Worm (Caenorhabditis elegans) whole organism, L1 larva: ENCODE measurements around the gene lec-5.

Experiments used
- C04F5.9 ChIP-seq: sonication (generic microtip); optimal IDR thresholded peaks from 2 replicates; lab custom pipeline; 2016; ENCODE audit warnings: missing genetic modification characterization, missing compliant biosample characterization
- aly-2 ChIP-seq: fragments of 150-350 bp; optimal IDR thresholded peaks from 2 replicates; lab custom pipeline; 2014; ENCODE audit warnings: missing biosample characterization, missing genetic modification characterization
- ceh-8 ChIP-seq: fragments of 200-800 bp; sonication (Bioruptor generic); optimal IDR thresholded peaks from 2 replicates; lab custom pipeline; 2018; ENCODE audit warnings: mild to moderate bottlenecking, missing genetic modification characterization, moderate library complexity, missing compliant biosample characterization
- ces-1 ChIP-seq: fragments of 150-350 bp; optimal IDR thresholded peaks from 2 replicates; lab custom pipeline; 2014; ENCODE audit warnings: missing biosample characterization, missing genetic modification reagents, missing genetic modification characterization
- efl-1 ChIP-seq, 4 experiments: fragments of 150-350 bp; optimal IDR thresholded peaks in 3 of 4; peaks in 1 of 4; 1 replicate in 1 of 4; 2 replicates in 3 of 4; lab custom pipeline; 2014; ENCODE audit warnings: missing biosample characterization in 2 of 4, missing genetic modification characterization in 2 of 4, missing genetic modification reagents in 2 of 4
- efl-3 ChIP-seq: fragments of 200-800 bp; sonication (Bioruptor generic); optimal IDR thresholded peaks from 2 replicates; lab custom pipeline; 2018; ENCODE audit warnings: mild to moderate bottlenecking, missing genetic modification characterization, missing compliant biosample characterization
- fkh-4 ChIP-seq: sonication (generic microtip); optimal IDR thresholded peaks from 2 replicates; lab custom pipeline; 2016; ENCODE audit warnings: missing compliant biosample characterization, missing genetic modification characterization, borderline replicate concordance
- hlh-4 ChIP-seq: sonication (generic microtip); optimal IDR thresholded peaks from 2 replicates; lab custom pipeline; 2016; ENCODE audit warnings: mild to moderate bottlenecking, missing genetic modification characterization, missing compliant biosample characterization
- hpl-2 ChIP-seq: fragments of 150-350 bp; optimal IDR thresholded peaks from 2 replicates; lab custom pipeline; 2014; ENCODE audit warnings: missing biosample characterization, missing genetic modification reagents, missing genetic modification characterization
- irx-1 ChIP-seq: sonication (generic microtip); optimal IDR thresholded peaks from 2 replicates; lab custom pipeline; 2016; ENCODE audit warnings: missing genetic modification characterization, missing compliant biosample characterization
- lin-14 ChIP-seq: fragments of 200-800 bp; sonication (Bioruptor generic); optimal IDR thresholded peaks from 2 replicates; lab custom pipeline; 2018; ENCODE audit warnings: mild to moderate bottlenecking, missing genetic modification characterization, moderate library complexity, missing compliant biosample characterization
- lsy-2 ChIP-seq, 2 experiments: fragments of 150-350 bp; optimal IDR thresholded peaks; 2 replicates each; lab custom pipeline; 2014; ENCODE audit warnings: missing biosample characterization in 2 of 2, missing genetic modification characterization in 2 of 2
- nhr-20 ChIP-seq: sonication (generic microtip); optimal IDR thresholded peaks from 2 replicates; lab custom pipeline; 2016; ENCODE audit warnings: mild to moderate bottlenecking, missing genetic modification characterization, missing compliant biosample characterization
- nhr-28 ChIP-seq: fragments of 150-350 bp; optimal IDR thresholded peaks from 2 replicates; lab custom pipeline; 2014; ENCODE audit warnings: missing biosample characterization, missing genetic modification characterization
- nhr-47 ChIP-seq: sonication (generic microtip); optimal IDR thresholded peaks from 2 replicates; lab custom pipeline; 2016; ENCODE audit warnings: mild to moderate bottlenecking, missing genetic modification characterization, moderate library complexity, missing compliant biosample characterization
- nhr-71 ChIP-seq: sonication (generic microtip); optimal IDR thresholded peaks from 2 replicates; lab custom pipeline; 2016; ENCODE audit warnings: mild to moderate bottlenecking, missing genetic modification characterization, moderate library complexity, missing compliant biosample characterization
- nhr-84 ChIP-seq: sonication (generic microtip); optimal IDR thresholded peaks from 2 replicates; lab custom pipeline; 2017; ENCODE audit warnings: missing biosample characterization, missing genetic modification characterization
- nhr-90 ChIP-seq: sonication (generic microtip); optimal IDR thresholded peaks from 2 replicates; lab custom pipeline; 2016; ENCODE audit warnings: mild to moderate bottlenecking, missing genetic modification characterization, missing compliant biosample characterization; ENCODE audit not compliant: poor library complexity
- pag-3 ChIP-seq: sonication (generic microtip); optimal IDR thresholded peaks from 2 replicates; lab custom pipeline; 2017; ENCODE audit warnings: missing genetic modification characterization, mild to moderate bottlenecking, missing compliant biosample characterization, antibody characterized with exemption, borderline replicate concordance; ENCODE audit not compliant: insufficient read depth
- pax-3 ChIP-seq: fragments of 200-800 bp; sonication (Bioruptor generic); optimal IDR thresholded peaks from 2 replicates; lab custom pipeline; 2018; ENCODE audit warnings: mild to moderate bottlenecking, missing genetic modification characterization, moderate library complexity, missing compliant biosample characterization
- rnt-1 ChIP-seq: sonication (generic microtip); optimal IDR thresholded peaks from 2 replicates; lab custom pipeline; 2016; ENCODE audit warnings: mild to moderate bottlenecking, missing genetic modification characterization, moderate library complexity, missing compliant biosample characterization
- snu-23 ChIP-seq: sonication (generic microtip); optimal IDR thresholded peaks from 2 replicates; lab custom pipeline; 2016; ENCODE audit warnings: missing genetic modification characterization, missing compliant biosample characterization
- sptf-1 ChIP-seq: fragments of 150-350 bp; optimal IDR thresholded peaks from 2 replicates; lab custom pipeline; 2014; ENCODE audit warnings: missing biosample characterization, missing genetic modification characterization
- swsn-7 ChIP-seq: sonication (generic microtip); optimal IDR thresholded peaks from 2 replicates; lab custom pipeline; 2016; ENCODE audit warnings: missing genetic modification characterization, missing compliant biosample characterization
- unc-130 ChIP-seq: fragments of 150-350 bp; optimal IDR thresholded peaks from 2 replicates; lab custom pipeline; 2017; ENCODE audit warnings: missing biosample characterization, missing genetic modification characterization, inconsistent platforms
- unc-86 ChIP-seq: sonication (generic microtip); optimal IDR thresholded peaks from 2 replicates; lab custom pipeline; 2016; ENCODE audit warnings: missing genetic modification characterization, missing compliant biosample characterization
- xbp-1 ChIP-seq: sonication (generic microtip); optimal IDR thresholded peaks from 2 replicates; lab custom pipeline; 2016; ENCODE audit warnings: missing genetic modification characterization, missing compliant biosample characterization
- zip-4 ChIP-seq: fragments of 200-800 bp; sonication (Bioruptor generic); optimal IDR thresholded peaks from 2 replicates; lab custom pipeline; 2018; ENCODE audit warnings: mild to moderate bottlenecking, missing genetic modification characterization, moderate library complexity, missing compliant biosample characterization

Gene lec-5

DNA sequence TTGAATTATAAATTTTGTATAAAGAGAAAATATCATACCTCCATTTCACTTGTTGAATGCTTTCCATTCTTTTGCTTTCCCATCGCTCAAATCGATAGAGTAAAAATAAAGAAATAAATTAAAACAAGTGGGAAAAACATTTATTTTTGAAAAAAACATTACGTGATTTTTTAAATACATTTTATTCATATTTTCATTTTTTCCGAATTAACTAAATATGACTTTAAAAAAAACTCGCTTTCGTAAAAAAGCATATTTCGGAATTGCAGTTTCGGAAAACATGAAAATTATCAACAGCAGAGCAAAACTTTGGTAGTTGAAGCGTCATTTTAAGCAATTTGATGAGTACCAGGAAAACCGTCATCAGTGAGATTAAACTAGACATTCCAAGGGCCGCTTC is 41.4 kb downstream of the lec-5 start, which contains the start of gene K05F1.8:
Gene K05F1.8, minus strand, starts transcription at position 101 of the 400 bp plus-strand sequence.
- TF ChIP-seq efl-3 (no peak), lsy-2 (tag; optimal IDR thresholded peaks at IDR 0.05; lab: Kevin White, UChicago) (no peak), unc-86 (no peak), xbp-1 (tag; lab: Kevin White, UChicago) (no peak)

DNA sequence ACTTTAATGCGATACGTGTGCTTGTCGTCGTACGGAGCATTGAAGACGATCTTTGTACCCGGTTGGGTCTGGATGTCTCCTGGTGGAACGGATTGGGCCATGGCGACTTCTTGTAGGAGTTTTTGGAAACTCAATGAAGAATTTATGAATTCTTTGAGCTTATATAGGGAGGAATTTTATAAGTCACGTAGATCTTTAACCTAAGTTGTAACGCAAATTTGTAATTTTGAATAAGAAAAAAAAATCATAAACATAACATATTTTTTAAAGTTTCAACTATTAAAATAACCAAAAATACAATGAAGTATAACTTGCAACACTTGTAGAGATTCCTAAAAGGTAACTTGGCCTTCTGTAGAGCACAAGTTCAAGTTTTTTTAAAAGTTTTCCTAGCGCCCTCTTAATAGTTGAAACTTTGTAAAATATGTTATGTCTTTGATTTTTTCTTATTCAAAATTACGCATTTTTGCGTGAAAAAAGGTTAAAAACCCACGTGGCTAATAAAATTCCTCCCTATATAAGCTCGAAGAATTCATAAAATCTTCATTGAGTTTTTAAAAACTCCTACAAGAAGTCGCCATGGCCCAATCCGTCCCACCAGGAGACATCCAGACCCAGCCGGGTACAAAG is 43.4 kb downstream of the lec-5 start, which contains the start of the genes msp-63 and msp-142:
Gene msp-63, minus strand, starts transcription at position 101 of the 630 bp plus-strand sequence.
Gene msp-142, plus strand, starts transcription at position 580 of the 630 bp plus-strand sequence.
- TF ChIP-seq fkh-4: no peak
- TF ChIP-seq hpl-2 (GFP tag; lab: Kevin White, UChicago): no peak
- no peak for TF ChIP-seq zip-4 (GFP tag; lab: Kevin White, UChicago)
- TF ChIP-seq snu-23 (GFP tag; lab: Kevin White, UChicago): no peak
- TF ChIP-seq hlh-4 (tag; lab: Kevin White, UChicago): no peak
- no peak for TF ChIP-seq C04F5.9 (tag; lab: Kevin White, UChicago)
- TF ChIP-seq, all 84 proteins: peak for 0

- TF ChIP-seq swsn-7: no peak
- TF ChIP-seq nhr-47 (tag; lab: Kevin White, UChicago): no peak
- no peak for TF ChIP-seq nhr-84 (tag; lab: Kevin White, UChicago)
- no peak for TF ChIP-seq aly-2 (tag; lab: Kevin White, UChicago)
- no peak for TF ChIP-seq ces-1 (GFP tag; lab: Kevin White, UChicago)
- no peak for TF ChIP-seq fkh-4
- TF ChIP-seq nhr-90 (tag; lab: Kevin White, UChicago): no peak
- TF ChIP-seq unc-130 (tag; lab: Kevin White, UChicago): no peak
- no peak for TF ChIP-seq pax-3 (tag; lab: Kevin White, UChicago)
- TF ChIP-seq ceh-8 (GFP tag; lab: Kevin White, UChicago): no peak
These were observed 46.7 kb downstream of the lec-5 start, which contains the start of gene acdh-8 for ce11 chrII:5794195-5794594. Gene acdh-8, plus strand, starts transcription at chrII:5794495.

DNA sequence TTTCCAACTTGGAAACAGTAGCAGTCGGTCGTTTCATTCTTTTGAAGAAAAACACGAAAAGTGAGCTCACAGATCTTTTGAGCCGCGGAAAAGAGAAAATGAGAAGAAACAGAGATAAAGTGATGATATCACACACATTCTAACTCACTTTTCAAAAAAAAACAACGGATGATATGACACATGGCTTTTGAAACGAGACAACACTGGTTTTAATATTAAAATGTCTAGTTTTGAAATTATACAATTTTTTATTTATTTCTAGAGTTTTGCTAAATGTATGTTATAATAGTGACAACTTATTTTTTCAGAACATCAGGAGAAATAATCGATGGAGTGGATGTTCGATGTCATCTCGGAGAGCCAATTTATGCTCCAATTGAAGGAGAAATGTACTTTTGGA is 48.4 kb downstream of the lec-5 start, which contains the start of gene K05F1.14:
Gene K05F1.14, minus strand, starts transcription at position 101 of the 400 bp plus-strand sequence.
- no peak for TF ChIP-seq nhr-28 (tag; lab: Kevin White, UChicago)
- no peak for TF ChIP-seq unc-86
- no peak for TF ChIP-seq sptf-1 (tag; lab: Kevin White, UChicago)

DNA sequence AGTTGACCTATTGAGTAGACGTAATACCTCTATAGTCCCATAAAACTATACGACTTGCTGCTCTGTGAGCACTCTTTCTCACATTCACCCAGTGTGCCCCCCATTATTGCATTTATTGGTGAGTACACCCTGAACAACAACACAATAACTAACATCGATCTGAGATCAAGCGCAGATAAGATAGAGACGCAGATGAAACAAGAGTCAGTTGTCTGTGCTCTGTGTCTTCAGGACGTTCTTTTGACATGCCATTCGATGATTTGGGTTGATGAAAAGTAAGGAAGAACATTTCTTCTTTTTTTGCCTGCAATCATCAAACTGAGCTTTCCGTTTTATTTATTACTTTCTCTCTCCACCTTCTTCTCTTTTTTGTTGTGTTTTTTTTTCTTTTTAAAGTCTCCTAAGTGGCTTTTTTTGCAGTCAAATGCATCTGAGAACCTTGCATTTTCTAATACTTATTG is 50.6 kb downstream of the lec-5 start, which contains the start of gene lect-2:
Gene lect-2, plus strand, starts transcription at position 411 of the 461 bp plus-strand sequence.
- TF ChIP-seq ceh-8 (GFP tag; lab: Kevin White, UChicago) (no peak), pag-3 (tag; lab: Kevin White, UChicago) (peak; percentile 89), lin-14 (GFP tag; lab: Kevin White, UChicago) (peak; percentile 58), irx-1 (tag; lab: Kevin White, UChicago) (no peak), efl-1 (optimal IDR thresholded peaks at IDR 0.05; lab: Kevin White, UChicago) (no peak), efl-1 (GFP tag; optimal IDR thresholded peaks at IDR 0.05 in 1 of 2; lab: Kevin White, UChicago) (peak in 1 of 2 experiments; percentile 42), rnt-1 (tag; lab: Kevin White, UChicago) (peak; percentile 36), nhr-20 (tag; lab: Kevin White, UChicago) (no peak), nhr-71 (tag; lab: Kevin White, UChicago) (peak; percentile 0)
